Fruit fly (Drosophila melanogaster): ENCODE results near the gene Pmi.

Pmi gene

dm6 chr3L:5813016-5813415, 33.2 kb downstream of the Pmi start, which contains the start of gene mad2 (continued):
- TF ChIP-seq zfh2 (GFP tag; optimal IDR thresholded peaks at IDR 0.05) (peak; percentile 8), Doc3 (GFP tag; IDR thresholded peaks at IDR 0.05; ENCODE audit: partially characterized antibody) (no peak; the same call in 1 of the 3 replicates), H2.0 (GFP tag; IDR thresholded peaks at IDR 0.05) (no peak), HLH4C (GFP tag; IDR thresholded peaks at IDR 0.05; ENCODE audit: partially characterized antibody) (peak; percentile 65), jumu (GFP tag; optimal IDR thresholded peaks at IDR 0.05) (peak; percentile 34), ato (GFP tag; IDR thresholded peaks at IDR 0.05; ENCODE audit: partially characterized antibody) (0 out of 2 replicates have a peak, but pooled peaks have one; percentile 11), CG14014 (GFP tag; IDR thresholded peaks at IDR 0.05) (no peak), CG8924 (tag; optimal IDR thresholded peaks at IDR 0.05) (peak; percentile 14), chif (GFP tag; optimal IDR thresholded peaks at IDR 0.05) (peak; percentile 9 to 28), CkIIα-i1 (GFP tag; IDR thresholded peaks at IDR 0.05) (no peak), gsb (GFP tag; IDR thresholded peaks at IDR 0.05) (no peak), CHES-1-like (GFP tag; optimal IDR thresholded peaks at IDR 0.05) (peak; percentile 5), cwo (GFP tag; optimal IDR thresholded peaks at IDR 0.05) (no peak), CG15011 (GFP tag; optimal IDR thresholded peaks at IDR 0.05) (no peak), bowl (GFP tag; IDR thresholded peaks at IDR 0.05) (no peak), CG2199 (GFP tag; IDR thresholded peaks at IDR 0.05) (no peak), CG16815 (GFP tag; optimal IDR thresholded peaks at IDR 0.05) (no peak), tin (GFP tag; optimal IDR thresholded peaks at IDR 0.05) (no peak), lilli (GFP tag; optimal IDR thresholded peaks at IDR 0.05) (peak; percentile 11), maf-S (GFP tag; optimal IDR thresholded peaks at IDR 0.05) (peak; percentile 5), CG11696 (GFP tag; IDR thresholded peaks at IDR 0.05) (no peak), so (GFP tag; IDR thresholded peaks at IDR 0.05) (no peak), HLHmδ (GFP tag; optimal IDR thresholded peaks at IDR 0.05) (no peak), stc (GFP tag; IDR thresholded peaks at IDR 0.05) (no peak), nerfin-2 (GFP tag; IDR thresholded peaks at IDR 0.05; ENCODE audit: partially characterized antibody) (no peak), CG8359 (GFP tag; optimal IDR thresholded peaks at IDR 0.05; ENCODE audit: borderline replicate concordance) (no peak), CG6813 (GFP tag; optimal IDR thresholded peaks at IDR 0.05) (no peak), sc (optimal IDR thresholded peaks at IDR 0.05) (no peak), sc (GFP tag; optimal IDR thresholded peaks at IDR 0.05) (no peak), trem (tag; optimal IDR thresholded peaks at IDR 0.05) (peak; percentile 22), Stat92E (GFP tag; optimal IDR thresholded peaks at IDR 0.05) (peak in 1 of 3 experiments; percentile 67), C15 (GFP tag; IDR thresholded peaks at IDR 0.05) (no peak), fu2 (GFP tag; optimal IDR thresholded peaks at IDR 0.05) (no peak), psq (GFP tag; optimal IDR thresholded peaks at IDR 0.05) (no peak), CG13624 (GFP tag; optimal IDR thresholded peaks at IDR 0.05) (peak; percentile 75), mld (GFP tag; IDR thresholded peaks at IDR 0.05; ENCODE audit: partially characterized antibody) (no peak), gcm (GFP tag; optimal IDR thresholded peaks at IDR 0.05) (no peak), ind (GFP tag; optimal IDR thresholded peaks at IDR 0.05) (no peak), chn (GFP tag; optimal IDR thresholded peaks at IDR 0.05) (peak; percentile 44), zen2 (GFP tag; IDR thresholded peaks at IDR 0.05; ENCODE audit: partially characterized antibody) (no peak), Deaf1 (tag; optimal IDR thresholded peaks at IDR 0.05) (no peak), zf30C (GFP tag; optimal IDR thresholded peaks at IDR 0.05) (no peak), cg (GFP tag; optimal IDR thresholded peaks at IDR 0.05) (no peak), CG12769 (tag; optimal IDR thresholded peaks at IDR 0.05) (peak; percentile 65), CG2889 (GFP tag; IDR thresholded peaks at IDR 0.05) (no peak), Nf-YC (tag; optimal IDR thresholded peaks at IDR 0.05) (peak; percentile 28), Xrp1 (GFP tag; IDR thresholded peaks at IDR 0.05) (0 out of 2 replicates have a peak, but pooled peaks have one; percentile 20), Dbx (GFP tag; IDR thresholded peaks at IDR 0.05) (peak; percentile 45; the same call in 1 of the 3 replicates), zfh1 (GFP tag; IDR thresholded peaks at IDR 0.05) (0 out of 3 replicates have a peak, but pooled peaks have one; percentile 21), Dad (GFP tag; optimal IDR thresholded peaks at IDR 0.05) (no peak), Nf-YB (GFP tag; optimal IDR thresholded peaks at IDR 0.05) (peak; percentile 27)

All from whole organism, embryonic.